Fruit fly (Drosophila melanogaster) S2 (cell line): Measurements from ENCODE around the gene CG45101.

Source experiments
- CG8478 ChIP-seq: fragments of >200 bp; optimal IDR thresholded peaks from 2 replicates; lab custom pipeline; 2018
- CTCF ChIP-seq, 2 experiments: fragments of >200 bp; optimal IDR thresholded peaks; 2 replicates each; lab custom pipeline; 2018

dm6 chr3L:11049414-11049813, 15.4 kb upstream of the CG45101 start:
- TF ChIP-seq CTCF (optimal IDR thresholded peaks at IDR 0.05; lab: Kevin White, UChicago), result no peak
- TF ChIP-seq CG8478 (lab: Kevin White, UChicago), result no peak
